Worm (Caenorhabditis elegans) whole organism, L4/young adult: ENCODE data around the gene F53H8.3.
A peak's percentile ranks its signal among the peaks of the same experiment; 100 is the strongest.

Source experiments
- W03F9.2 ChIP-seq: fragments of 150-350 bp; optimal IDR thresholded peaks from 2 replicates; lab custom pipeline; 2014; ENCODE audit warnings: missing biosample characterization, missing genetic modification characterization
- dao-5 ChIP-seq: sonication (generic microtip); optimal IDR thresholded peaks from 2 replicates; lab custom pipeline; 2016; ENCODE audit warnings: missing genotype, missing genetic modification characterization, moderate library complexity, missing compliant biosample characterization
- him-1 ChIP-seq: sonication (generic microtip); optimal IDR thresholded peaks from 2 replicates; lab custom pipeline; 2016; ENCODE audit warnings: missing genotype, missing genetic modification reagents, missing genetic modification characterization, missing compliant biosample characterization

The F53H8.3 gene

DNA sequence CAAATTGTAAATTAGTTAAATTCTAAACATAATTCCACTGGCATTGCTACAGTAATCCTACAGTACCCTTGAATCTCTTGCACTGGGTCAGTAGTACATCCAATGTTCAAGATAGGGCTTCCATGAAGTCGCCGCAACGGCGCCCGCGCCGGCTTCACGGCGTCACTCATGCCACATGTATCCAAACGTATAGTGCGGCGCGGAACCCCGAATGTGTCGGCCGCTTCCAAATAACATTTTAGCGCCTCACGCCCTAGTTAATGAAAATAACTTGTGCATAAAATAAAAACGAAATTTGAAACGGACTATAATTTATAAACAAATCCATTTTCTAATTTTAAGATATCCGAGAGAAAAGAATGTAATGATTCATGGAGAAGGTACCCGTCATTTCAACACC, 2.3 kb upstream of the F53H8.3 start:
- TF ChIP-seq dao-5 (tag; lab: Kevin White, UChicago), result no peak
- no peak for TF ChIP-seq him-1 (tag; lab: Kevin White, UChicago)
- TF ChIP-seq W03F9.2 (tag; lab: Kevin White, UChicago), result no peak

DNA sequence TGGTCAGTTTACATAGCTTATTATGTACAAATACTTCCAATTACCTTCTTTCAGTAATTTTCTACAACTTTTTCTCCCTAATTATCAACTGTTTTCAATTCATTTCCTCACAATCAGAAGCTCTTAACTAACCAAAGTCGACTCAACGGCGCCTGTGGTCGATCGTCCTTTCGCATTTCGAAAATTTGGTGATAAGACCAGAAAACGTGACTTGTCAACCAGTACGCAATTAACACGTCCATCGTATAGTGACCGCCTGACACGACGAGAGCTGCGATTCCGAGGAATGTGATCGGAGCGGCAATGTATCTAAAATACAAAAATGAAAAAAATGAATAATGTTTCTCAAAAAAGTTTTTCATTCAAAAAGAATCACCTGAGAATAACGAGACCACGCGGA, 7.3 kb downstream of the F53H8.3 start:
- TF ChIP-seq dao-5 (tag; lab: Kevin White, UChicago) (no peak), W03F9.2 (tag; lab: Kevin White, UChicago) (no peak), him-1 (tag; lab: Kevin White, UChicago) (no peak)

DNA sequence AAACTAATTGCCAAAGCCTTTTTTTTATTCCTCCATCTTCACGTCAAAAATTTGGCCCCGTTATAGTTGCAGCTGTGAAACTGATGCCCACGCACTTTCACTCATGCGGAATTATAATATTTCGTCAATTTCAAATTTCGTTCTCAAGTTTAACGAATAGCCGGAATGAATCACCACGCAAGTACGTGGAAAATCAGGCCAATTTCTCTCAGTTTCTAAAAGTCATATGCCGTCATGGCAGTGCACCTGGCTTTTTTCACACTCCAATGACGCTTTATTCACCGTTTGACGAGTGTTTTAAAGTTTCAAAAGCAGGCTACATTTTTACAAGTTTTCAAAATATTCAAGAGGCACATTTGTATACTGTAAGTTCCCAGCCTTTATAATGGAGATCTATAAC, 9.5 kb downstream of the F53H8.3 start:
- TF ChIP-seq him-1 (tag; lab: Kevin White, UChicago) (no peak), W03F9.2 (tag; lab: Kevin White, UChicago) (no peak), dao-5 (tag; lab: Kevin White, UChicago) (no peak)

DNA sequence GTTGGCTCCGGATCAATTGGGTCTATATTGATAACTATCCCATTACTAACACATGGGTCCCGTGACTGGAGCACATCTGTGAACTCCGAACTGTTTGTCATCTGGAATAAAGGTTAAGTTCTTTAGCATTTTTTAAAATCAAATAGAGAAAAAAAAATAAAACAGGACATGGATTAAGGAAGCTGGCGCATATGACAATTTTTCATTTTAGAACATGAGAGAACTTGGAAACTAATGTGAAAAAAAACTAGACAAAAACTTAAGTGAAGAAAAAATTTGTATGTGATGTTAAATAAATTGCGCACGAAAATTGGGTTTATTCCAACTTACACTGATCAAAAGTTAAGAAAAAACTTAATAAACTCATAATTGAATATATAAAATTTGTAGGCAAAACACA, 10.4 kb downstream of the F53H8.3 start, which contains the start of gene sms-2:
Gene sms-2 (minus strand): TSS at position 101 of the 400 bp plus-strand sequence.
- no peak for TF ChIP-seq him-1 (tag; lab: Kevin White, UChicago)
- no peak for TF ChIP-seq W03F9.2 (tag; lab: Kevin White, UChicago)
- no peak for TF ChIP-seq dao-5 (tag; lab: Kevin White, UChicago)

DNA sequence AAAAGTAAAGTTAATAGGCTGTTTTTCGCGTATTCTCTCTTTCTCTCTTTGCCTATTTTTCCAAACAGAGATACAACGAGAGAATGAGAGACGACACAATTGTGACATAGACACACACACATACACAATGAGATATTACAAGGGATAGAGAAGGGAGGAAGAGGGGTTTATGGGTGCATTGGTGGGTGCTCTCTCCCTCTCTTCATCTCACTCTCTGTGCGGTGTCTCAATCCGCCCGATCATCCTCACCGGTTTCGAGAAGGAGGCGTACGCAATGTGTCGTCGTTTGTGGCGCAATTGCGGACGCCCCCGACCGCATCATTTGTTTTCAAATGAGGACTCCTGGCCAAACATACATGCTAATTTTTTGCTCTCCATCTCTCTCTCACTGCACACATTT, 11.1 kb downstream of the F53H8.3 start:
- TF ChIP-seq W03F9.2 (tag; lab: Kevin White, UChicago), result peak; percentile 75
- no peak for TF ChIP-seq dao-5 (tag; lab: Kevin White, UChicago)
- TF ChIP-seq him-1 (tag; lab: Kevin White, UChicago), result peak; percentile 95

DNA sequence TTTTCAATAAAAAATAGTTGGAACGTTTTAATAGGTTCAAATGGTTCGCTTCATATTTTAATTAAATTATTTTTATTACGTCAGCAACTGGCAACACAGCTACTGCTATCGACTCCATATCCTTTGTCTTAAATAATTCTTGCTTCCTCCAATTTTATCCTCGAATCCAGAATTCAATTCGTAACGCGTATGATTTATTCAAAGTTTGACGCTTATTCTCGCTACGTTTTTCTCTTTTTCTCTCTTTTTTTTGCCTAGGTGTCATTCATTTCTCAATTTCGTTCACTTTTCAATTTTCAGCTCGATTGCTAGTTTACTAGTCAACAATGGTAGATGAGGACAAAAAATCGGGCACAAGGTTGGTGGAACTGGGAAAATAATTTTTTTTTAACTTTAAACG, 12.1 kb downstream of the F53H8.3 start, which contains the start of gene arr-1:
Gene arr-1 (plus strand): TSS at position 301 of the 400 bp plus-strand sequence.
- TF ChIP-seq W03F9.2 (tag; lab: Kevin White, UChicago), result no peak
- no peak for TF ChIP-seq him-1 (tag; lab: Kevin White, UChicago)
- TF ChIP-seq dao-5 (tag; lab: Kevin White, UChicago), result no peak

DNA sequence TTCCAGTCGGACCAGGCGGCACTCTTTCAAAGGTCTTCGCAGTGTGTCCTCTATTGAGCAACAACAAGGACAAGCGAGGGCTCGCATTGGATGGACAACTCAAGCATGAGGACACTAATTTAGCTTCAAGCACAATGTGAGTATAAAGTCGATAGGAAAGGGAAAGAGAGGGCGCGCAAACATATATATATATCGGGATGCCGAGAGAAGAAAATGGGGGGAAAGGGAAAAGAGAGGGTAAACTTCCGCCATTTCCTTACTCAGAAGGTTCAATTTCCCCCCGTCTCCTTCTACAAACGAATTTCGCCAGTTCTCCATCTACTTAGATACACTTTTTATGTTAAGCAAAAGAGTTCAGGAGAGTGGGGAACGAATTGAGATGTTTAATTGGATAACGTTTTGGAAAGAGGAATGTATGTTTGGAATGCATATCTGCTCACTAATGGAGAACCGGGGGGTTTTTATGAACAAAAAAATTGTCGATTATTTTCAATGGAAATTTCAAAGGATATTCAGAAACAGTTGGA, 14.3 kb downstream of the F53H8.3 start:
- no peak for TF ChIP-seq dao-5 (tag; lab: Kevin White, UChicago)
- no peak for TF ChIP-seq him-1 (tag; lab: Kevin White, UChicago)
- no peak for TF ChIP-seq W03F9.2 (tag; lab: Kevin White, UChicago)

DNA sequence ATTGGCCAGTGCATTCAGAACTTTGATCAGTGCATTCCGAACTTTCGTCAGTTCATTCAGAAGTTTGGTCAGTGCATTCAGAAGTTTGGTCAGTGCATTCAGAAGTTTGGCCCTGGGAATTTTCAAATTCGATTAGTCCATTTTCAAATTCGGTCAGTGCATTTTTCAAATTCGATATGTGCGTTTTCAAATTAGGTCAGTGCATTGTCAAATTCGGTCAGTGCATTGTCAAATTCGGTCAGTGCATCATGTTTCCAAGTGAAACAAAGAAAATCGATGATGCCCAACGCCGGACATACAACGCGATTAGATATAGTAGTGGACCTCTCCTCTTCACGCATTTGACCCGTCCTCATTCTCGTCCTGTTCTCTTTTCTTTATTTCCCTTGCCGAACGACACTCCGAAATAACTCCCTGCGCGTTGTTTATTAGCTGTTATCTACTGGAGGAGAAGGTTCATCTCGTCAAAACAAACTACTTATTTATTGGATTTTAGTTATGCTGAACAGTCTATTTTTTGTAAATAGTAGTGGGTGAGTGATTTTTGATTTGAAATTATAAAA, 16.2 kb downstream of the F53H8.3 start, which contains the start of gene apm-3:
Gene apm-3 (plus strand): TSS at position 477 of the 563 bp plus-strand sequence.
- TF ChIP-seq dao-5 (tag; lab: Kevin White, UChicago) (no peak), him-1 (tag; lab: Kevin White, UChicago) (no peak), W03F9.2 (tag; lab: Kevin White, UChicago) (peak; percentile 2)

DNA sequence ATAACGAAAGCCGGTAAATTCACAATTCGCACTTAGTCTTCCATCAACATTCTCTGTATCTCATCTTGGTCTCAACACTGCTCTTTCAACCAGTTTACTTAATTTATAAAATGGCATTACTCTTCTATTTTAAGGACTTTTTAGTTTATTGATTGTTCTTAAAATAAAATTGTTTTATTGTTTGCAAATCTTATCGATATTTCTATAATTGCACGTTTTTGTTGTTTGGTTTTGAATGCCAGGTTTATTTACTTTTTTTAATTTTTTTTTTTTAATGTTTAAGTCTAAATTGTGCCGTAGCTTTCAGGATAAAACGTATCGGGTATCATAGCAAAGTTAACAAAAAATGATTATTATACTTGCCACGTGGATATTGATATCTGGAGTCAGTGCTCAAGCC, 19.2 kb downstream of the F53H8.3 start, which contains the start of gene chil-10:
Gene chil-10 (plus strand): TSS at position 301 of the 400 bp plus-strand sequence.
- TF ChIP-seq W03F9.2 (tag; lab: Kevin White, UChicago), result no peak
- no peak for TF ChIP-seq him-1 (tag; lab: Kevin White, UChicago)
- no peak for TF ChIP-seq dao-5 (tag; lab: Kevin White, UChicago)

DNA sequence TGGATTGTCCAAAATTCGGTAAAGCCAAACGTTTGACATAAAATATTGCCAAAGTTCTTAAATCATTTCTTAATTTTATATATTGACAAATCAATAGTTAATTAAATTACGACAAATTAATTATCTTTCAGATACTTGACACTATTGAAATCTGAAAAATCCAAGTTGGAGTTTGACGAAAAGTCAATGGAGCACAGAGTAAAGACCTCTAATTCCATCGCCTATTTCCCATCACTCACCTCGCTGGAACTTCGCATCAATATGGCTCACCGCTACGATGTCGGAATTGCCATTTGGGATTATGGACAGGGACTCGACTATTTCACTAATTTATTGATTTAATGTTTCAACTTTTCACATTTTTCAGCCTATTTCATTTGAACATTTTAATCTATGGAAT, 21.8 kb downstream of the F53H8.3 start:
- no peak for TF ChIP-seq W03F9.2 (tag; lab: Kevin White, UChicago)
- no peak for TF ChIP-seq him-1 (tag; lab: Kevin White, UChicago)
- no peak for TF ChIP-seq dao-5 (tag; lab: Kevin White, UChicago)

DNA sequence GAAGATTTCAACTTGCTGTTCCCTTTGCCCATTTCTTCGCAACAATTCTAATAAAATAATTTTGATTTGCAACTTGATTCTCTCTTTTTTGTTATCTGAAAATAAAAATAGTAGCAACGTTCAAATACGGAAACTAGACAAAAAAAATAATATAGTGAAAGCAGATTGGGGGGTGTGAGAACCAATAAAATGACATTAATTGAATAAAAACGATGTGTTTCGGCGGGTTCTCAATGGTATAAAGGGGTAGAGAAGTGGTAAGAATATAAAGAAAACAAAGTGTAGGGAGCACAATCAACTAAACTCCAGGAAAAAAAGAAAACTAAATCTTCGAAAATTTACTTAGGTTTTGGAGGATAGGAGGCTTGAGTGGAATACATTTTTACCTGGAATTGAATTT, 24.8 kb downstream of the F53H8.3 start, which contains the start of gene ncs-1:
Gene ncs-1 (minus strand): TSS at position 101 of the 400 bp plus-strand sequence.
- TF ChIP-seq dao-5 (tag; lab: Kevin White, UChicago), result no peak
- TF ChIP-seq W03F9.2 (tag; lab: Kevin White, UChicago), result no peak
- TF ChIP-seq him-1 (tag; lab: Kevin White, UChicago), result no peak

DNA sequence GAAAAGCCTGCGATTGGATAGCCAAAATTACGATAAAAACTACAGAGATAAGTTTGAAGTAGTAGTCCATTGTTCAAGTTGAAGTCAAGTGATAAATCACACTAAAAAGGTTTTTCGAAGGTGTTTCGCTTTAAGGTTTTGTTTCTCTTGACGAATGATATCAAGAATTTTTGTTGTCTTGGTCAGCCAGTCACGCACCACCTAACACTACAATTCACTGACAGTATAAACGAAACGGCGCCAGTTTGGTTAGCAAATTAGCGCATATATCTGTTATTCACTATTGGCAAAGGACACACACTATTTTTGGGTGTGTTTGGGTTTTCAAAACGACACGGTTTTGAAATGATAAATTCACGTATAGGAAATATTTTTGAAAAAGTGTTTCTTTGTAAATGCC, 31.7 kb downstream of the F53H8.3 start, which contains the start of gene C44C1.6:
Gene C44C1.6 (minus strand): TSS at position 199 of the 400 bp plus-strand sequence.
- TF ChIP-seq W03F9.2 (tag; lab: Kevin White, UChicago), result no peak
- TF ChIP-seq dao-5 (tag; lab: Kevin White, UChicago), result no peak
- TF ChIP-seq him-1 (tag; lab: Kevin White, UChicago), result no peak

DNA sequence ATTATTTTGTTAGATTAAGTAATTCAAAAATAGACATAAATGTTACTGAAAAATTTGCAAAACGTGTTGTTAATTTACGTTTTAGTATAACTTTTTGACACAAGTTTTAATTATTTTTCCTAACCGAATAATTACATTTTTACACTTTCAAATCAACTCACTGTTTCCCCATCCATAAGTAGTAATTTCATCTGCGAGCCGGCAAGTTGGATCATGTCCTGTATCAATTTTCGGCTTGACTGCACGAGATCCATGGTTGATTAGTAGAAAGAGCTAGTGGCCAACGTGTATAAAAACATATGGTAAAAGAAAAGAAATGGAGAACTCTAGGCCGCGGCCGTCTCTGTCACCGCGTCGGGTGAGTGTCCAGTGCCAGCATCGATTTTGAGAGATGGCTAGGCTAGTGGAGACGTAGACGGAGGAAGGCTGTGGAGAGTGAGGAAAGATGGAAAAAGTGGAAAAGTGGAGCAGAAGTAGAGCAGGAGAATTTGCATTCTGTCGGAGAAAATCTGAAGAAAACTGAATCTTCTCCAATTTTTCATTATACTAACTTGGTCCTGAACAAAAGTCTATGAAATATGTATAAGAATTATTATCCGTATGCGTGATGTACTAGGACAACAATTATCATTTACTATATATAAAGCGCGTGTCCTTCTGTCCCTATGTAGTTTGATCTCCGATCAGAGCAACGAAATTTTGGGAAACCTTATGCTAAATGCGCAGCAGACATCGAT, 36.3 kb downstream of the F53H8.3 start, which contains the start of gene vps-45:
Gene vps-45 (minus strand): TSS at position 350 of the 737 bp plus-strand sequence.
- peak; percentile 41 for TF ChIP-seq W03F9.2 (tag; lab: Kevin White, UChicago)
- TF ChIP-seq dao-5 (tag; lab: Kevin White, UChicago), result no peak
- no peak for TF ChIP-seq him-1 (tag; lab: Kevin White, UChicago)
